Worm (Caenorhabditis elegans) whole organism, young adult: ENCODE results near the gene srj-42.

Source experiments
- F10E7.11 ChIP-seq: sonication (generic microtip); optimal IDR thresholded peaks from 2 replicates; lab custom pipeline; 2017; ENCODE audit warnings: mild to moderate bottlenecking, missing genetic modification characterization, moderate library complexity, missing compliant biosample characterization
- F22D6.2 ChIP-seq: sonication (generic microtip); optimal IDR thresholded peaks from 2 replicates; lab custom pipeline; 2016; ENCODE audit warnings: mild to moderate bottlenecking, missing genetic modification characterization, missing compliant biosample characterization
- F23B12.7 ChIP-seq: sonication (generic microtip); optimal IDR thresholded peaks from 2 replicates; lab custom pipeline; 2017; ENCODE audit warnings: missing genetic modification characterization, mild to moderate bottlenecking, missing compliant biosample characterization, antibody characterized with exemption, moderate library complexity; ENCODE audit not compliant: insufficient read depth
- F33H1.4 ChIP-seq: fragments of 200-800 bp; sonication (Bioruptor generic); IDR thresholded peaks from 2 replicates; pipeline ENCODE4 v1.3.6; 2022; ENCODE audit warnings: missing genetic modification reagents, missing genetic modification characterization, missing compliant biosample characterization
- F37B4.10 ChIP-seq: fragments of 200-800 bp; sonication (Bioruptor generic); IDR thresholded peaks from 2 replicates; pipeline ENCODE4 v1.3.6; 2022; ENCODE audit warnings: missing genetic modification characterization, missing compliant biosample characterization
- F52B5.7 ChIP-seq: sonication (generic microtip); optimal IDR thresholded peaks from 2 replicates; lab custom pipeline; 2016; ENCODE audit warnings: mild to moderate bottlenecking, missing genetic modification characterization, missing compliant biosample characterization
- K12H6.12 ChIP-seq: fragments of 200-800 bp; sonication (Bioruptor generic); optimal IDR thresholded peaks from 2 replicates; lab custom pipeline; 2018; ENCODE audit warnings: mild to moderate bottlenecking, missing genetic modification characterization, missing compliant biosample characterization
- T07F8.4 ChIP-seq: sonication (generic microtip); optimal IDR thresholded peaks from 2 replicates; lab custom pipeline; 2016; ENCODE audit warnings: mild to moderate bottlenecking, missing genetic modification characterization, moderate library complexity, missing compliant biosample characterization
- T26A5.8 ChIP-seq: sonication (generic microtip); optimal IDR thresholded peaks from 2 replicates; lab custom pipeline; 2016; ENCODE audit warnings: missing genetic modification characterization, missing compliant biosample characterization
- aptf-3 ChIP-seq: fragments of 200-800 bp; sonication (Bioruptor generic); IDR thresholded peaks from 2 replicates; pipeline ENCODE4 v1.3.6; 2022; ENCODE audit warnings: missing genetic modification characterization, missing compliant biosample characterization
- atf-7 ChIP-seq: sonication (generic microtip); optimal IDR thresholded peaks from 2 replicates; lab custom pipeline; 2017; ENCODE audit warnings: mild to moderate bottlenecking, missing genetic modification characterization, missing compliant biosample characterization
- attf-5 ChIP-seq: fragments of 200-800 bp; sonication (Bioruptor generic); optimal IDR thresholded peaks from 2 replicates; lab custom pipeline; 2018; ENCODE audit warnings: mild to moderate bottlenecking, missing genetic modification characterization, missing compliant biosample characterization
- bed-1 ChIP-seq: fragments of 200-800 bp; sonication (Bioruptor generic); IDR thresholded peaks from 2 replicates; pipeline ENCODE4 v1.3.6; 2022; ENCODE audit warnings: missing genetic modification reagents, missing genetic modification characterization, missing compliant biosample characterization
- cebp-2 ChIP-seq: fragments of 200-800 bp; sonication (Bioruptor generic); IDR thresholded peaks from 2 replicates; pipeline ENCODE4 v1.3.6; 2022; ENCODE audit warnings: missing genetic modification characterization, missing compliant biosample characterization
- ceh-40 ChIP-seq: fragments of 200-800 bp; sonication (Bioruptor generic); IDR thresholded peaks from 2 replicates; pipeline ENCODE4 v1.3.6; 2022; ENCODE audit warnings: missing genetic modification characterization, missing compliant biosample characterization
- die-1 ChIP-seq: sonication (generic microtip); optimal IDR thresholded peaks from 2 replicates; lab custom pipeline; 2016; ENCODE audit warnings: missing genotype, mild to moderate bottlenecking, missing genetic modification characterization, missing compliant biosample characterization
- efl-1 ChIP-seq: fragments of 150-350 bp; optimal IDR thresholded peaks from 2 replicates; lab custom pipeline; 2014; ENCODE audit warnings: missing biosample characterization, missing genetic modification reagents, missing genetic modification characterization
- egl-18 ChIP-seq: fragments of 200-800 bp; sonication (Bioruptor generic); IDR thresholded peaks from 2 replicates; pipeline ENCODE4 v1.3.6; 2022; ENCODE audit warnings: missing genetic modification reagents, missing genetic modification characterization, missing compliant biosample characterization
- ekl-4 ChIP-seq: fragments of 200-800 bp; sonication (Bioruptor generic); IDR thresholded peaks from 2 replicates; pipeline ENCODE4 v1.3.6; 2022; ENCODE audit warnings: missing genetic modification reagents, missing genetic modification characterization, missing compliant biosample characterization
- gei-17 ChIP-seq: fragments of 200-800 bp; sonication (Bioruptor generic); optimal IDR thresholded peaks from 2 replicates; lab custom pipeline; 2018; ENCODE audit warnings: mild to moderate bottlenecking, missing genetic modification characterization, missing compliant biosample characterization
- hmg-1.2 ChIP-seq: fragments of 200-800 bp; sonication (Bioruptor generic); IDR thresholded peaks from 2 replicates; pipeline ENCODE4 v1.3.6; 2022; ENCODE audit warnings: missing genetic modification reagents, missing genetic modification characterization, missing compliant biosample characterization
- hmg-20 ChIP-seq: fragments of 200-800 bp; sonication (Bioruptor generic); IDR thresholded peaks from 2 replicates; pipeline ENCODE4 v1.3.6; 2022; ENCODE audit warnings: missing genetic modification reagents, missing genetic modification characterization, missing compliant biosample characterization
- hsf-1 ChIP-seq: fragments of 200-800 bp; sonication (Bioruptor generic); IDR thresholded peaks from 2 replicates; pipeline ENCODE4 v1.3.6; 2022; ENCODE audit warnings: missing genetic modification reagents, missing genetic modification characterization, missing compliant biosample characterization
- lag-1 ChIP-seq: fragments of 200-800 bp; sonication (Bioruptor generic); IDR thresholded peaks from 2 replicates; pipeline ENCODE4 v1.3.6; 2022; ENCODE audit warnings: missing genetic modification reagents, missing genetic modification characterization, missing compliant biosample characterization
- lir-1 ChIP-seq: fragments of 200-800 bp; sonication (Bioruptor generic); conservative IDR thresholded peaks from 2 replicates; pipeline ENCODE4 v1.3.6; 2022; ENCODE audit warnings: missing genetic modification reagents, missing genetic modification characterization, missing compliant biosample characterization
- lsl-1 ChIP-seq: fragments of 200-800 bp; sonication (Bioruptor generic); optimal IDR thresholded peaks from 2 replicates; lab custom pipeline; 2018; ENCODE audit warnings: mild to moderate bottlenecking, missing genetic modification characterization, moderate library complexity, missing compliant biosample characterization
- lsy-27 ChIP-seq: sonication (generic microtip); optimal IDR thresholded peaks from 2 replicates; lab custom pipeline; 2017; ENCODE audit warnings: missing genetic modification characterization, mild to moderate bottlenecking, missing compliant biosample characterization, antibody characterized with exemption, missing genotype, borderline replicate concordance; ENCODE audit not compliant: insufficient read depth
- madf-10 ChIP-seq: sonication (generic microtip); optimal IDR thresholded peaks from 2 replicates; lab custom pipeline; 2016; ENCODE audit warnings: mild to moderate bottlenecking, missing genetic modification characterization, missing compliant biosample characterization
- madf-3 ChIP-seq: fragments of 200-800 bp; sonication (Bioruptor generic); IDR thresholded peaks from 2 replicates; pipeline ENCODE4 v1.3.6; 2022; ENCODE audit warnings: missing genetic modification reagents, missing genetic modification characterization, missing compliant biosample characterization
- madf-8 ChIP-seq: fragments of 200-800 bp; sonication (Bioruptor generic); conservative IDR thresholded peaks from 2 replicates; pipeline ENCODE4 v1.3.6; 2022; ENCODE audit warnings: missing genetic modification reagents, missing genetic modification characterization, missing compliant biosample characterization
- mel-28 ChIP-seq: sonication (generic microtip); optimal IDR thresholded peaks from 2 replicates; lab custom pipeline; 2016; ENCODE audit warnings: borderline replicate concordance, mild to moderate bottlenecking, missing genetic modification characterization, missing compliant biosample characterization
- mes-4 ChIP-seq: sonication (generic microtip); optimal IDR thresholded peaks from 2 replicates; lab custom pipeline; 2016; ENCODE audit warnings: missing genotype, missing genetic modification characterization, missing compliant biosample characterization
- nfya-1 ChIP-seq: sonication (generic microtip); optimal IDR thresholded peaks from 2 replicates; lab custom pipeline; 2017; ENCODE audit warnings: antibody characterized with exemption, missing compliant biosample characterization, missing genetic modification characterization, borderline replicate concordance; ENCODE audit not compliant: insufficient read depth
- nfyb-1 ChIP-seq: fragments of 200-800 bp; sonication (Bioruptor generic); IDR thresholded peaks from 2 replicates; pipeline ENCODE4 v1.3.6; 2022; ENCODE audit warnings: missing genetic modification reagents, missing genetic modification characterization, missing compliant biosample characterization
- nhr-179 ChIP-seq: sonication (generic microtip); optimal IDR thresholded peaks from 2 replicates; lab custom pipeline; 2016; ENCODE audit warnings: mild to moderate bottlenecking, missing genetic modification characterization, missing compliant biosample characterization
- nhr-80 ChIP-seq: sonication (generic microtip); optimal IDR thresholded peaks from 2 replicates; lab custom pipeline; 2016; ENCODE audit warnings: missing genetic modification characterization, missing compliant biosample characterization
- nhr-90 ChIP-seq: sonication (generic microtip); optimal IDR thresholded peaks from 2 replicates; lab custom pipeline; 2016; ENCODE audit warnings: missing genotype, mild to moderate bottlenecking, missing genetic modification characterization, missing compliant biosample characterization
- pbrm-1 ChIP-seq: fragments of 200-800 bp; sonication (Bioruptor generic); IDR thresholded peaks from 2 replicates; pipeline ENCODE4 v1.3.6; 2022; ENCODE audit warnings: missing genetic modification reagents, missing genetic modification characterization, missing compliant biosample characterization
- pha-4 ChIP-seq: fragments of 150-350 bp; sonication (generic microtip); optimal IDR thresholded peaks from 2 replicates; lab custom pipeline; 2014; ENCODE audit warnings: missing biosample characterization, missing genetic modification reagents, missing genetic modification characterization
- snpc-4 ChIP-seq, 5 experiments: fragments of 150-350 bp in 1 of 5; sonication (generic microtip) in 4 of 5; optimal IDR thresholded peaks; 2 replicates each; lab custom pipeline; 2014 to 2018; ENCODE audit warnings: missing genetic modification characterization in 5 of 5, missing biosample characterization in 3 of 5, antibody characterized with exemption in 2 of 5, mild to moderate bottlenecking in 2 of 5, missing compliant biosample characterization in 2 of 5, missing genotype in 2 of 5, moderate library complexity in 2 of 5, missing genetic modification reagents in 1 of 5
- somi-1 ChIP-seq: fragments of 200-800 bp; sonication (Bioruptor generic); optimal IDR thresholded peaks from 2 replicates; lab custom pipeline; 2018; ENCODE audit warnings: mild to moderate bottlenecking, missing genetic modification characterization, missing compliant biosample characterization
- tbx-9 ChIP-seq: sonication (generic microtip); optimal IDR thresholded peaks from 2 replicates; lab custom pipeline; 2016; ENCODE audit warnings: borderline replicate concordance, missing genetic modification characterization, inconsistent platforms, missing compliant biosample characterization
- unc-130 ChIP-seq: sonication (generic microtip); optimal IDR thresholded peaks from 2 replicates; lab custom pipeline; 2016; ENCODE audit warnings: missing genetic modification reagents, missing genetic modification characterization, missing compliant biosample characterization
- xnd-1 ChIP-seq: sonication (generic microtip); optimal IDR thresholded peaks from 2 replicates; lab custom pipeline; 2016; ENCODE audit warnings: missing genotype, missing genetic modification reagents, missing genetic modification characterization, missing compliant biosample characterization
- zim-3 ChIP-seq: sonication (generic microtip); optimal IDR thresholded peaks from 2 replicates; lab custom pipeline; 2017; ENCODE audit warnings: mild to moderate bottlenecking, missing genetic modification characterization, moderate library complexity, missing compliant biosample characterization
- ztf-18 ChIP-seq: sonication (generic microtip); optimal IDR thresholded peaks from 2 replicates; lab custom pipeline; 2016; ENCODE audit warnings: missing genotype, mild to moderate bottlenecking, missing genetic modification characterization, missing compliant biosample characterization
- ztf-25 ChIP-seq: fragments of 200-800 bp; sonication (Bioruptor generic); IDR thresholded peaks from 2 replicates; pipeline ENCODE4 v1.3.6; 2022; ENCODE audit warnings: missing genetic modification reagents, missing genetic modification characterization, missing compliant biosample characterization
- ztf-26 ChIP-seq: sonication (generic microtip); optimal IDR thresholded peaks from 2 replicates; lab custom pipeline; 2017; ENCODE audit warnings: missing genetic modification characterization, missing compliant biosample characterization
- ztf-28 ChIP-seq: fragments of 200-800 bp; sonication (Bioruptor generic); IDR thresholded peaks from 2 replicates; pipeline ENCODE4 v1.3.6; 2022; ENCODE audit warnings: missing genetic modification reagents, missing genetic modification characterization, missing compliant biosample characterization

Gene srj-42

ce11 chrIV:15234272-15234671 is 17.8 kb downstream of the srj-42 start (continued):
- no peak for TF ChIP-seq nfyb-1
- no peak for TF ChIP-seq xnd-1 (tag; lab: Kevin White, UChicago)
- TF ChIP-seq attf-5 (GFP tag; lab: Kevin White, UChicago): no peak
- TF ChIP-seq aptf-3 (GFP tag; lab: Robert Waterston, UW): no peak
- TF ChIP-seq mes-4 (tag; lab: Kevin White, UChicago): no peak
- TF ChIP-seq hmg-20 (GFP tag; lab: Robert Waterston, UW): no peak
- no peak for TF ChIP-seq madf-3 (GFP tag; lab: Robert Waterston, UW)
- TF ChIP-seq tbx-9 (tag; lab: Kevin White, UChicago): no peak
- TF ChIP-seq efl-1 (GFP tag; lab: Kevin White, UChicago): no peak
- TF ChIP-seq ztf-28 (GFP tag; lab: Robert Waterston, UW): no peak
- peak; percentile 5 for TF ChIP-seq lsl-1 (GFP tag; lab: Kevin White, UChicago)
- no peak for TF ChIP-seq nhr-90 (tag; lab: Kevin White, UChicago)
- TF ChIP-seq egl-18: no peak
- TF ChIP-seq T07F8.4 (tag; lab: Kevin White, UChicago): no peak
- TF ChIP-seq nhr-179 (tag; lab: Kevin White, UChicago): no peak
- TF ChIP-seq unc-130: no peak
- TF ChIP-seq F23B12.7 (tag; lab: Kevin White, UChicago): no peak
- no peak for TF ChIP-seq F52B5.7 (tag; lab: Kevin White, UChicago)
- TF ChIP-seq F37B4.10 (GFP tag; lab: Robert Waterston, UW): no peak
- no peak for TF ChIP-seq atf-7 (tag; lab: Kevin White, UChicago)
- no peak for TF ChIP-seq ceh-40 (GFP tag; lab: Robert Waterston, UW)
- TF ChIP-seq lir-1 (GFP tag; lab: Robert Waterston, UW): no peak
- TF ChIP-seq madf-10 (tag; lab: Kevin White, UChicago): no peak
- TF ChIP-seq lag-1 (GFP tag; lab: Robert Waterston, UW): no peak
- peak; percentile 62; the same call in 1 of the 2 replicates for TF ChIP-seq hsf-1 (GFP tag; lab: Robert Waterston, UW)
- TF ChIP-seq mel-28 (tag; lab: Kevin White, UChicago): no peak
- no peak for TF ChIP-seq F33H1.4 (GFP tag; lab: Robert Waterston, UW)
- TF ChIP-seq ekl-4 (GFP tag; lab: Robert Waterston, UW): 0 out of 2 replicates have a peak, but pooled peaks have one; percentile 28
- no peak for TF ChIP-seq die-1 (tag; lab: Kevin White, UChicago)
- TF ChIP-seq ztf-25 (GFP tag; lab: Robert Waterston, UW): no peak
- no peak for TF ChIP-seq nfya-1 (tag; lab: Kevin White, UChicago)
- no peak for TF ChIP-seq nhr-80 (tag; lab: Kevin White, UChicago)
- no peak for TF ChIP-seq cebp-2
- TF ChIP-seq zim-3: no peak
- TF ChIP-seq madf-8 (GFP tag; lab: Robert Waterston, UW): no peak
- no peak for TF ChIP-seq K12H6.12
- no peak for TF ChIP-seq T26A5.8 (tag; lab: Kevin White, UChicago)
- TF ChIP-seq snpc-4 (GFP tag; optimal IDR thresholded peaks at IDR 0.05; lab: Kevin White, UChicago): peak; percentile 95
- TF ChIP-seq snpc-4 (tag; optimal IDR thresholded peaks at IDR 0.05; lab: Kevin White, UChicago): peak; percentile 96 to 99 (median 96)
- TF ChIP-seq gei-17 (GFP tag; lab: Kevin White, UChicago): no peak
- peak; percentile 84 for TF ChIP-seq hmg-1.2 (GFP tag; lab: Robert Waterston, UW)
- TF ChIP-seq ztf-18: no peak
- no peak for TF ChIP-seq somi-1 (GFP tag; lab: Kevin White, UChicago)
- no peak for TF ChIP-seq bed-1
- TF ChIP-seq lsy-27 (tag; lab: Kevin White, UChicago): no peak
- no peak for TF ChIP-seq F10E7.11 (tag; lab: Kevin White, UChicago)
- TF ChIP-seq pbrm-1 (GFP tag; lab: Robert Waterston, UW): peak; percentile 93
- TF ChIP-seq F22D6.2: no peak
- no peak for TF ChIP-seq pha-4 (tag; lab: Kevin White, UChicago)
- no peak for TF ChIP-seq ztf-26
